Fruit fly (Drosophila melanogaster) whole organism, pupa: ENCODE measurements around the gene mbc.

Source experiments
- CG10348 ChIP-seq: fragments of 200-800 bp; sonication (Bioruptor generic); IDR thresholded peaks from 2 replicates; pipeline ENCODE4 v1.3.6; 2022; ENCODE audit warnings: missing biosample characterization, missing genetic modification characterization
- CG12605 ChIP-seq: fragments of 200-800 bp; sonication (Bioruptor generic); IDR thresholded peaks from 2 replicates; pipeline ENCODE4 v1.3.6; 2022; ENCODE audit warnings: missing biosample characterization, missing genetic modification characterization
- CG13204 ChIP-seq: fragments of 200-800 bp; sonication (Bioruptor generic); optimal IDR thresholded peaks from 2 replicates; lab custom pipeline; 2018; ENCODE audit warnings: missing biosample characterization, mild to moderate bottlenecking, missing genetic modification characterization, moderate library complexity
- CG14655 ChIP-seq: fragments of 200-800 bp; sonication (Bioruptor generic); optimal IDR thresholded peaks from 3 replicates; lab custom pipeline; 2017; ENCODE audit warnings: mild to moderate bottlenecking, missing biosample characterization, missing genetic modification reagents, missing genetic modification characterization
- CG15710 ChIP-seq: fragments of 200-800 bp; sonication (Bioruptor generic); optimal IDR thresholded peaks from 2 replicates; lab custom pipeline; 2018; ENCODE audit warnings: missing biosample characterization, mild to moderate bottlenecking, missing genetic modification characterization, moderate library complexity
- CG17806 ChIP-seq: fragments of 200-800 bp; sonication (Bioruptor generic); optimal IDR thresholded peaks from 2 replicates; lab custom pipeline; 2018; ENCODE audit warnings: missing biosample characterization, mild to moderate bottlenecking, missing genetic modification characterization, moderate library complexity
- CG32121 ChIP-seq: fragments of 200-800 bp; sonication (Bioruptor generic); IDR thresholded peaks from 2 replicates; pipeline ENCODE4 v1.3.6; 2022; ENCODE audit warnings: missing biosample characterization, missing genetic modification characterization
- CG34367 ChIP-seq: fragments of 200-800 bp; sonication (Bioruptor generic); optimal IDR thresholded peaks from 2 replicates; lab custom pipeline; 2018; ENCODE audit warnings: missing biosample characterization, mild to moderate bottlenecking, missing genetic modification characterization
- CG4496 ChIP-seq: fragments of 200-800 bp; sonication (Bioruptor generic); IDR thresholded peaks from 3 replicates; pipeline ENCODE4 v1.3.6; 2022; ENCODE audit warnings: missing biosample characterization, missing genetic modification characterization
- CG8159 ChIP-seq: fragments of 200-800 bp; sonication (Bioruptor generic); optimal IDR thresholded peaks from 3 replicates; lab custom pipeline; 2018; ENCODE audit warnings: missing biosample characterization, mild to moderate bottlenecking, missing genetic modification characterization, moderate library complexity
- CG8301 ChIP-seq: fragments of 200-800 bp; sonication (Bioruptor generic); optimal IDR thresholded peaks from 2 replicates; lab custom pipeline; 2018; ENCODE audit warnings: missing biosample characterization, mild to moderate bottlenecking, missing genetic modification characterization
- CG9948 ChIP-seq: fragments of 200-800 bp; sonication (Bioruptor generic); optimal IDR thresholded peaks from 2 replicates; lab custom pipeline; 2018; ENCODE audit warnings: missing biosample characterization, mild to moderate bottlenecking, missing genetic modification characterization, moderate library complexity
- D1 ChIP-seq: fragments of 200-800 bp; sonication (Bioruptor generic); optimal IDR thresholded peaks from 2 replicates; lab custom pipeline; 2018; ENCODE audit warnings: missing biosample characterization, mild to moderate bottlenecking, missing genetic modification characterization, moderate library complexity
- EcR ChIP-seq: fragments of 200-800 bp; sonication (Bioruptor generic); optimal IDR thresholded peaks from 3 replicates; lab custom pipeline; 2019; ENCODE audit warnings: missing biosample characterization, missing genetic modification characterization, mild to moderate bottlenecking, moderate library complexity, missing genetic modification reagents
- Ets98B ChIP-seq: fragments of 200-800 bp; sonication (Bioruptor generic); IDR thresholded peaks from 2 replicates; pipeline ENCODE4 v1.3.6; 2022; ENCODE audit warnings: missing biosample characterization, missing genetic modification characterization
- Pif1A ChIP-seq: fragments of 200-800 bp; sonication (Bioruptor generic); optimal IDR thresholded peaks from 3 replicates; lab custom pipeline; 2016; ENCODE audit warnings: missing biosample characterization, missing genetic modification characterization
- Pif1B ChIP-seq: fragments of 200-800 bp; sonication (Bioruptor generic); optimal IDR thresholded peaks from 3 replicates; lab custom pipeline; 2016; ENCODE audit warnings: missing biosample characterization, missing genetic modification characterization
- Snoo ChIP-seq: fragments of 200-800 bp; sonication (Bioruptor generic); optimal IDR thresholded peaks from 3 replicates; lab custom pipeline; 2017; ENCODE audit warnings: missing biosample characterization, mild to moderate bottlenecking, missing genetic modification characterization, inconsistent platforms
- fd96Ca ChIP-seq: fragments of 200-800 bp; sonication (Bioruptor generic); IDR thresholded peaks from 3 replicates; pipeline ENCODE4 v1.3.6; 2022; ENCODE audit warnings: missing biosample characterization, missing genetic modification characterization
- gl ChIP-seq: fragments of 200-800 bp; sonication (Bioruptor generic); optimal IDR thresholded peaks from 2 replicates; lab custom pipeline; 2018; ENCODE audit warnings: missing biosample characterization, mild to moderate bottlenecking, missing genetic modification characterization
- rn ChIP-seq: fragments of 200-800 bp; sonication (Bioruptor generic); IDR thresholded peaks from 2 replicates; pipeline ENCODE4 v1.3.6; 2022; ENCODE audit warnings: missing biosample characterization, missing genetic modification characterization

Gene mbc

DNA sequence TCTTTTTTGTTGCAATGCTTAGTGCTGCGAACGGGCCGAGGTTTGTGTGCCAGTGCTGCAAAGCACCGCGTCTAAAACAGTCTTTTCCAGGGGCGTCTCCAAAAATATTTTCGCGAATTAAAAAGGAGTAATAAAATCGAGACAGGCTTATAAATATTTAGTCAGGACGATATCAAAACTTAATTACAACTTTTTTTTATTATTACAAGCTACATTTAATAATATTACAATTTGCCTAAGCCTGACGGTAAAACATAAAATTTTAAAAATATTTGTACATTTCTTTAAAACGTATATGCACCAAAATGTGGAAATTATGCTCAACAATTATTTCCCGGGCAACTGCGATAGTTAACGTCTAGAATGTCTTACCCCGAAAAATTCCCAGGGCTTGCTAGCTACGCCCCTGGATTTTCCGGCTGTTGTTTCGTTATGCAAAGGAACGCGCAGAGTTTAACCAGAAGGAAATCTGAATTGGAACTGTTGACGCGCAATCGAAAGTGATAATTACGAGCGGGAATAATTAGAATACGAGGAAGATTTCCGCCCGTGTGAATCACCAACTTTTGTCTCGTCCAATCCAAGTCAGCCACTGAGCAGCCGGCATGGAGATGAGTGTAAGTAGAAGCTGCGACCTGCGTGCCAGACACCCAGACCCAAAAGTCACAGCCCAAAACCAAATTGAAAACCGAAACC is 23.5 kb upstream of the mbc start, which contains the start of the genes PTPMT1 and Hrd3:
Gene PTPMT1 (plus strand): TSS at position 428 of the 696 bp plus-strand sequence.
Gene Hrd3 (minus strand): TSS at position 646 of the 696 bp plus-strand sequence.
- TF ChIP-seq Snoo (tag; lab: Kevin White, UChicago) (peak; percentile 98), EcR (GFP tag; lab: Kevin White, UChicago) (peak; percentile 47), rn (GFP tag; lab: Robert Waterston, UW) (peak; percentile 92), CG12605 (GFP tag; lab: Robert Waterston, UW) (peak; percentile 88), CG15710 (tag; lab: Kevin White, UChicago) (peak; percentile 99), D1 (tag; lab: Kevin White, UChicago) (no peak), CG10348 (peak; percentile 93), Ets98B (GFP tag; lab: Robert Waterston, UW) (peak; percentile 91), CG14655 (GFP tag; lab: Kevin White, UChicago) (peak; percentile 100), CG32121 (GFP tag; lab: Robert Waterston, UW) (peak; percentile 95), gl (tag; lab: Kevin White, UChicago) (peak; percentile 91), Pif1B (GFP tag; lab: Kevin White, UChicago) (peak; percentile 99), Pif1A (GFP tag; lab: Kevin White, UChicago) (peak; percentile 99), CG4496 (GFP tag; lab: Robert Waterston, UW) (peak; percentile 97), fd96Ca (GFP tag; lab: Robert Waterston, UW) (peak; percentile 94), CG8159 (tag; lab: Kevin White, UChicago) (peak; percentile 99), CG17806 (peak; percentile 97), CG8301 (tag; lab: Kevin White, UChicago) (peak; percentile 98), CG9948 (tag; lab: Kevin White, UChicago) (peak; percentile 99), CG13204 (peak; percentile 95), CG34367 (peak; percentile 97)

DNA sequence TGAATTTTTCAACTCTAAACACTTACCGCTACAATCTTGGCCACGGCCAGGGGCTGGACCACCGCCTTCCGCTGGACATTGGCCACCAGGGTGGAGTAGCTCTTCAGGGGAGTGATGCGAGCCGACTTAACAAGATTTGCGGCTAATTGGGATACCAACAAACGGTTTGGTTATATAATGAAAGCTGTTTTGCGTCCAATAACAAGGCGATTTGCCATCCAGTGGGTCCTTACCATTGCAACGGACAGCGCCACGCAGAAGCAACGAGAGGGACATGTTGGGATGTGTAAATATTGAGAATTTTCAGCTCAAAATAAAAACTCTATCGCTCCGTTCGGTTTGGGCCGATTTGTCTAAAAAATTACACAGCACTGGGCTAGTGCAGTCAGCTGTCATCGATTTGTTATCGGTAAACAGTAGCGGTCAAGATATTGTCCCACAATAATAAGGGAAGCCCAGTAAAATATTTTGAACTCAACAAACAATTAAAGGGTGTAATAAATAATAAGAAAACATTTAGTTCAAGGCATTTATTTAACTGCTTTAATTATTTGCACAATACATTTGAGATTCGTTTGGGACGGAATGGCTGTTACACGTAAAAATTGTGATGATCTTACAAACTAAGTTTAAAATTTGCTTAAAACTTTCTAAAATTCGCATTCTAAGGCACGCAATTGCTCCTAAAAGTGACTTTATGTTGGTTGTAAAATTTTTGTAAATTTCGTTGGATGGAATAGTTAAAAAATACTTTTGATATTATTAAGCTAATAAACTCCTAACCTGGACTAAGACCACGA is 21.1 kb upstream of the mbc start, which contains the start of gene SdhD:
Gene SdhD (minus strand): TSS at position 382 of the 800 bp plus-strand sequence.
- TF ChIP-seq Snoo (tag; lab: Kevin White, UChicago) (peak; percentile 32), CG12605 (GFP tag; lab: Robert Waterston, UW) (no peak)

DNA sequence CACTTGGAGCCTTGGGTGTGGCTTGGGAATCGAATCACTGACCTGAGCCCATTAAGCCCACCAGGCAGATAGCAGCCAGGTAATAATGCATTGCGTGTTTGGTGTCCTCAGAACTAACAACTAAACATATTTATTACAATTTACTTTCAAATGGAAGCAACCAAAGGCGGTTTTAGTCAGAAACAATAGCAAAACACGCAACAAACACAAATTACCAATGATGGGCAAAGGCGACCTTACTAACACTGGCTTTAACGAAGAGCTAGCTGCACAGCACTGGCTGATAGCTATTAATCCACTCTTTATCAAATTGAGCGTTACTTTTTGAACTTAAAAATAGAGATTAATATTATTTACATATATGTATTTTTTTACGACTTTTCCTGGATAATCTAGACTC is 18.6 kb upstream of the mbc start, which contains the start of gene udt:
Gene udt (minus strand): TSS at position 249 of the 400 bp plus-strand sequence.
- TF ChIP-seq Ets98B (GFP tag; lab: Robert Waterston, UW) (no peak), CG10348 (no peak), CG17806 (no peak), rn (GFP tag; lab: Robert Waterston, UW) (no peak), EcR (GFP tag; lab: Kevin White, UChicago) (no peak), CG32121 (GFP tag; lab: Robert Waterston, UW) (no peak), CG34367 (no peak), CG4496 (GFP tag; lab: Robert Waterston, UW) (no peak), CG9948 (tag; lab: Kevin White, UChicago) (no peak), CG14655 (GFP tag; lab: Kevin White, UChicago) (no peak), CG8159 (tag; lab: Kevin White, UChicago) (no peak), Snoo (tag; lab: Kevin White, UChicago) (no peak), CG15710 (tag; lab: Kevin White, UChicago) (no peak), fd96Ca (GFP tag; lab: Robert Waterston, UW) (no peak), CG12605 (GFP tag; lab: Robert Waterston, UW) (no peak), CG8301 (tag; lab: Kevin White, UChicago) (no peak), D1 (tag; lab: Kevin White, UChicago) (no peak)

DNA sequence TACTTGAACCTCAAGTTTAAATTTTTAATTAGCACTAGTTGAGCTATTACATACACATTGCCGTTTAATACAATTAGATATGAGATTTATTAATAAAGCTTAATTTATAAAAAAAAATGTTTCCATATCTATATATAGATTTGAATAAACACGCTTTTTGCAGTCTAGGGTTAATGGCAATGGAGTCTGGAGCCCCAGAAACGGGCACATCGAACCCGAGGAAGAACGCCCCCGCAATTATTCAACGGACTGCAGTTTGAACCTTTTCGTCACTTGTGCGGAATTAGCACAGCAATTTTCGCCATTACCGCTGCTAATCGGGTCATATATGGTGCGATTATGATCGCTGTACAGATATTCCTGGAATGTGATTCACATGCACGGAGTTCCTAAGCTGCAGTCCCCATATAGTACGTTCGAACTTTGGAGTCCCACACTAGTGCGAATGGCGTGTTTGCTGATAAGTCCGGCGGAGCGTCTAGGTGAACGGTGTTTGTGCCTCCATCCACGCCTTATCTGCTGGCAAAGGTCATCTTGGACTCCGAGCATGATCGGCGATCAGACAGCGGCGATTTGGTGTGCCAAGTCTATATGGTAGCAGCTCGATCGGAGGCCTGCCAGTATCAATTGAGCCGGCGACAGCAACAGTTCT is 17.8 kb upstream of the mbc start, which contains the start of gene Lsd-1:
Gene Lsd-1 (plus strand): TSS at position 236 of the 652 bp plus-strand sequence.
- TF ChIP-seq CG32121 (GFP tag; lab: Robert Waterston, UW) = peak; percentile 50
- no peak; the same call in 1 of the 2 replicates for TF ChIP-seq CG12605 (GFP tag; lab: Robert Waterston, UW)
- TF ChIP-seq CG34367 = peak; percentile 43
- peak; percentile 22; the same call in 1 of the 2 replicates for TF ChIP-seq Ets98B (GFP tag; lab: Robert Waterston, UW)
- TF ChIP-seq CG4496 (GFP tag; lab: Robert Waterston, UW) = peak; percentile 36; the same call in 1 of the 3 replicates
- TF ChIP-seq D1 (tag; lab: Kevin White, UChicago) = no peak
- peak; percentile 71 for TF ChIP-seq gl (tag; lab: Kevin White, UChicago)
- TF ChIP-seq CG8301 (tag; lab: Kevin White, UChicago) = peak; percentile 41
- peak; percentile 62 for TF ChIP-seq CG15710 (tag; lab: Kevin White, UChicago)
- no peak for TF ChIP-seq CG14655 (GFP tag; lab: Kevin White, UChicago)
- peak; percentile 5 for TF ChIP-seq Pif1B (GFP tag; lab: Kevin White, UChicago)
- TF ChIP-seq CG9948 (tag; lab: Kevin White, UChicago) = peak; percentile 33
- no peak for TF ChIP-seq CG10348
- peak; percentile 21 for TF ChIP-seq Snoo (tag; lab: Kevin White, UChicago)
- TF ChIP-seq CG17806 = peak; percentile 47
- peak; percentile 28 for TF ChIP-seq CG13204
- no peak for TF ChIP-seq fd96Ca (GFP tag; lab: Robert Waterston, UW)
- peak; percentile 20 for TF ChIP-seq Pif1A (GFP tag; lab: Kevin White, UChicago)
- TF ChIP-seq rn (GFP tag; lab: Robert Waterston, UW) = no peak
- TF ChIP-seq EcR (GFP tag; lab: Kevin White, UChicago) = peak; percentile 80
- peak; percentile 75 for TF ChIP-seq CG8159 (tag; lab: Kevin White, UChicago)
